Worm (Caenorhabditis elegans): ENCODE measurements around the gene F42C5.5.

DNA sequence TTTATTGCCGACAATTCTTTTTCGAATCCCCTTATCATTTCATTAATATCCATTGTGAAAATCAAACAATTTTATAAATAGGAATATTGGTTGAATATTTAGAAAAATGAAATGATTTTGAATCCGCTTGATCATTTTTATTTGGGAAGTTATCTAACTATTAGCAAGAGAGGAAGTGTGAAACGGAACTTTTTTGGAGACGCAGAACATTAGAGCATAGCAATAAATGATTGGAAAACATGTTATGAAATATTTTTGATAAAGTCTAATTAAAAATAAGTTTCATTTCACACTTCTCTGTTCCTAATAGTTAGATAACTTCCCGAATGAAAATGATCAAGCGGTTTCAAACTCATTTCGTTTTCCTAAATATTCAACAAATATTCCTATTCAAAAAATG, 6.5 kb downstream of the F42C5.5 start, which contains the start of gene F42C5.3:
- TF ChIP-seq sea-2 (GFP tag; IDR thresholded peaks at IDR 0.05) (no peak), unc-62 (GFP tag; optimal IDR thresholded peaks at IDR 0.05) (no peak), pha-4 (tag; optimal IDR thresholded peaks at IDR 0.05) (no peak), unc-130 (GFP tag; optimal IDR thresholded peaks at IDR 0.05) (no peak), lsl-1 (GFP tag; optimal IDR thresholded peaks at IDR 0.05) (no peak), K12H6.12 (tag; optimal IDR thresholded peaks at IDR 0.05) (no peak), repo-1 (tag; optimal IDR thresholded peaks at IDR 0.05) (no peak), Y53G8AR.9 (GFP tag; conservative IDR thresholded peaks at IDR 0.05) (no peak), ztf-28 (GFP tag; IDR thresholded peaks at IDR 0.05) (no peak), F57C9.4 (tag; optimal IDR thresholded peaks at IDR 0.05) (no peak), lin-40 (tag; optimal IDR thresholded peaks at IDR 0.05) (no peak), egl-18 (GFP tag; IDR thresholded peaks at IDR 0.05) (no peak), nhr-90 (tag; optimal IDR thresholded peaks at IDR 0.05) (no peak), hmg-20 (GFP tag; IDR thresholded peaks at IDR 0.05) (no peak)

Data from whole organism, young adult.